Worm (Caenorhabditis elegans): ENCODE measurements around the gene Y17G9A.3.

Y17G9A.3 gene

DNA sequence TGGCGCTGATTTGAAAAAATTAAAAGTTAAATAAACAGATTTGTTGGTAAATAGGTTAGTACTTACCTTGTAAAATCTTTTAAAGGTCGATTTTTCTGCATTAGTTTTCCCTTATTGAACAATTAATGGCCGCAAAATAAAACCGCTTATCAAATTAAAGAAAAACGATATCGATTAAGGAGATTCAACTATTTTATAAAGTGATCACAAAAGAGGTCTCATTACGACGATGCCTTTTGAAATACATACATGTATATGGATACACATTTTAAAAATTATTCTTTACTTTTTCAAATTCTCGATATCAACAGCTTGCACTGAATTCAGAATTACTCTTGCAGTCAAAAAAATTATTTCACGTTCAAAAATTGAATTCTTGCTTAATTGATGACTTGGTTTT is at the start of gene Y17G9A.3:
Gene Y17G9A.3, minus strand, starts transcription at position 101 of the 400 bp plus-strand sequence.
- TF ChIP-seq unc-62 (GFP tag; optimal IDR thresholded peaks at IDR 0.05), result no peak

ce11 chrIV:4905645-4906135 is 47.2 kb upstream of the Y17G9A.3 start, which contains the start of gene T08B6.4:
Gene T08B6.4 (plus strand): TSS chrIV:4905695.
- no peak for TF ChIP-seq unc-62 (GFP tag; optimal IDR thresholded peaks at IDR 0.05)

DNA sequence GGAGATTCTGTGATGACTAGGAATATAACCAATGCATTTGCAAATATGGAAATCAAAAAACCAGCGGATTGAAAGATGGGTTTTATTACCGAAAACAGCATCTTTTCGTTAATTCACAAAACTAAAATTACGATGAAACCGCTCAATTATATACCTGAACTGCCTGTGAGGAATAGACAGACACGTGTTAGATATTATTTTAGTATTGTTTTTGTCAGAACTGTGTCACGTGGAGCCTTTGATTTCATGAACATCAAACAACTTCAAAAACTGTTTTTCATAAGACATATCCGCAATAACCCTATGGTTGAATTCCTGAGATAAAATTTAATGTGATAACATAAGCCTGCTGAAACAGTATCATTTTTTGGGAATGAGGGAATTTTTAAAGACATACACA is 45.5 kb upstream of the Y17G9A.3 start, which contains the start of gene str-161:
Gene str-161, minus strand, starts transcription at position 101 of the 400 bp plus-strand sequence.
- no peak for TF ChIP-seq unc-62 (GFP tag; optimal IDR thresholded peaks at IDR 0.05)

DNA sequence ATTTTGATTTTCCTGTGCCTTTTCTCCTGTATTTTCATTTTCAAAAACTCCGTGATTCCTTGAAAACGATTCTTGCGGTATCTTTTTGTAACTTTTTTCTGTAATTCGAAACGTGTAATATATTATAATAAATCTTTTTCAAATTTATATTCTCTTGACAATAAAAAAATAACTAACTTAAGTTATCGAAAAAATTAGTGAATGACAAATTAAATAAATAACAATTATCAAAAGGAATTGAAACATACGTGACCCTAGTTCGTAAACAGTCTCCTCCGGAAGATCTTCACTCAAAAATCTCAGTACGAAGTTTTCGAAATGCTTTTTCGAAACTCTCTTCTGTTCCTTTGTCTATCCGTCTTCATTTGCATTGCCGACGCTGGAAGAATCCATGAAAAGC is 32.1 kb upstream of the Y17G9A.3 start, which contains the start of gene T08B6.9:
Gene T08B6.9, plus strand, starts transcription at position 301 of the 400 bp plus-strand sequence.
- TF ChIP-seq unc-62 (GFP tag; optimal IDR thresholded peaks at IDR 0.05), result no peak

ce11 chrIV:4889613-4890012 is 31.1 kb upstream of the Y17G9A.3 start, which contains the start of gene sgnh-1:
Gene sgnh-1 (plus strand): TSS chrIV:4889913.
- no peak for TF ChIP-seq unc-62 (GFP tag; optimal IDR thresholded peaks at IDR 0.05)

DNA sequence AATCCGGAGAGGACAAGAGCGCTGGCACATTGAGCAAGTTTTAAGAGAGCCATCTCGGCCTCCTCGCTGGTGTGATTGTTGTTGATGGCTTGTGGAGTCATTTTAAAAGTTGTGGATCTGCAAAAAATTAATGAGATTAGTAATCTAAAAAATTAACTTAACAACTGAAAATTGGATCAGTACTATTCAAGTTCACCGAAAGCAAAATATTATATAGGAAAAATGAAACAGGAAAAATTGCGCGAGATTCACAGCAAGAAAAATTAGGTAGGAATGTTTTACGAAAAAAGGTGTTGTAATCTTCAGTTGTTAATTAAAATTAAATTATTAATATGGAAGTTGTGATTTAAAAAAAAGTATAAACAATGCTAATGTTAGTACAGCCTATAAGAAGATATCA is 28.8 kb upstream of the Y17G9A.3 start, which contains the start of gene T08B6.1:
Gene T08B6.1, minus strand, starts transcription at position 101 of the 400 bp plus-strand sequence.
- TF ChIP-seq unc-62 (GFP tag; optimal IDR thresholded peaks at IDR 0.05), result no peak

- TF ChIP-seq unc-62 (GFP tag; optimal IDR thresholded peaks at IDR 0.05), result no peak
These were observed 27.0 kb upstream of the Y17G9A.3 start for ce11 chrIV:4885435-4885834.

ce11 chrIV:4883984-4884383 is 25.5 kb upstream of the Y17G9A.3 start, which contains the start of gene str-166:
Gene str-166 (plus strand): TSS chrIV:4884284.
- TF ChIP-seq unc-62 (GFP tag; optimal IDR thresholded peaks at IDR 0.05), result no peak

DNA sequence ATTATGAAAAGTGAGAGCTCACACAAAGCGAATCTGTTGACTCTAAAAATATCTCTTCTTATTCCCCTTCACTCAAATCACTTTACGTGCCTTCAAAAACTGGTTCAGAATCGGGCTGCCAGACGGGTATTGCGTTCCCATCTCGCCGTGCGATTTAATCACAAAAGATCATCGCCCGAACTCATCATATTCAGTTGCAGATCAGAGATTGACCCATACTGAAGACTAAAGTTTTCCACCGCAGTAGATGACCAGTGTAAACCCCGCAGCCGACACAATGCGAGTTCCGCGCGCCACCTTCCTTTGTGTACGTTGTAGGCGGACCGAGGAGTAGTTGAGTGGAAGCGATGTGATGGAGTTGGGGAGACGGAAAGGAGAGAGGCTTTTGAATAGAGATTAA is 22.2 kb upstream of the Y17G9A.3 start:
- TF ChIP-seq unc-62 (GFP tag; optimal IDR thresholded peaks at IDR 0.05), result no peak

ce11 chrIV:4877102-4877501 is 18.6 kb upstream of the Y17G9A.3 start, which contains the start of gene str-170:
Gene str-170 (plus strand): TSS chrIV:4877402.
- no peak for TF ChIP-seq unc-62 (GFP tag; optimal IDR thresholded peaks at IDR 0.05)

- no peak for TF ChIP-seq unc-62 (GFP tag; optimal IDR thresholded peaks at IDR 0.05)
These were observed 16.1 kb upstream of the Y17G9A.3 start, which contains the start of gene str-174 for ce11 chrIV:4874603-4875002. Gene str-174 (minus strand): TSS chrIV:4874703.

DNA sequence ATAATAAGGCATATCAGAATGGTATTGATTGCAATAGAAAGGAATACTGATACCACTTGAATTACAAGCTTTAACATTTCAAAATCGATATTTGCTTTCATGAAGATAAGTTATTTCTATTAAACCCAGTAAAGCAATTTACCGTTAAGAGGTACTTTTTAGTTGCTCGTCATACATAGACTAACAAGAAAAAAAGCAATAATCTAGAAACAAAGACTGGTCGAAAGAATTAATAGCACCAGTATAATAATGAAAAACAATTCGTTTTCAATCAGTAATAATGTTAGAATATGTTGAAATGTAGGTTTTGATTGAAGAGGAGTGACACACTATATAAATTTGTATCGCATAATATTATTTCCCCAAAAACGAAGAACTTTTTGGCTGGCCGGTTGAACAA is 12.1 kb upstream of the Y17G9A.3 start, which contains the start of gene str-175:
Gene str-175, minus strand, starts transcription at position 101 of the 400 bp plus-strand sequence.
- TF ChIP-seq unc-62 (GFP tag; optimal IDR thresholded peaks at IDR 0.05), result no peak

DNA sequence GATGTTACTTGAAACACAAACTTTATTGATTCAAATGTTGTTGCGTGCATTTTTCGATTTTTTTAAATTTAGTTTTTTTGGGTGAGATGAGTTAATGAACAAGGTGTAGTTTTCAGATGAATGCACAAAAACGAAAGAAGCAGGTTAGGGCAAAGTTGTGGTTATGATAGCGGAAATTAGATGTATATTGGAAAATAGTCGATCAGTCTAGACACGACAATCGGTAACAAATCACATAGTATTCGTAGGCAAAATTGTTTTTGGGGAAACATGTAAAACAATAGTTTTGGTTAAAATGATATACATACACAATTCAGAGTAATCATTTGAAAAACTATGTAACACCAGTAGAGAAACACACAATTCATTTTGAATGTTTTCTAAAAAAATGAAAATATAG is 9.1 kb upstream of the Y17G9A.3 start, which contains the start of gene str-172:
Gene str-172, minus strand, starts transcription at position 101 of the 400 bp plus-strand sequence.
- TF ChIP-seq unc-62 (GFP tag; optimal IDR thresholded peaks at IDR 0.05), result no peak

DNA sequence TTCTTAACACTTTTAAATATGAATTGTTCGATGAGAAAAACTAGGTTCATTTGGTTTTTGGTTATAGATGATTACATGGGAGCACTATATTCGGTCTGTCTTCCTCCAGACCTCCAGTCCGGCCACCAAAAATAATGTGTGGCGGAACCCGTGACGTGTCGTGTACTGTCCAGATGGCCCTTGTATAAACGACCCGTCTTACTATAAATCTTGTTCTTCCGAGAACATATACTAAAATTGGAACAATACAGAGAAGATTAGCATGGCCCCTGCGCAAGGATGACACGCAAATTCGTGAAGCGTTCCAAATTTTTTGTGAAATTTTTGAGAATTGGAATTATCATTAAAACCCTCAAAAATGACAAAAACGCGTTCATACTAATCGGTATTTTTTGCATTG is 8.1 kb upstream of the Y17G9A.3 start:
- TF ChIP-seq unc-62 (GFP tag; optimal IDR thresholded peaks at IDR 0.05), result no peak

DNA sequence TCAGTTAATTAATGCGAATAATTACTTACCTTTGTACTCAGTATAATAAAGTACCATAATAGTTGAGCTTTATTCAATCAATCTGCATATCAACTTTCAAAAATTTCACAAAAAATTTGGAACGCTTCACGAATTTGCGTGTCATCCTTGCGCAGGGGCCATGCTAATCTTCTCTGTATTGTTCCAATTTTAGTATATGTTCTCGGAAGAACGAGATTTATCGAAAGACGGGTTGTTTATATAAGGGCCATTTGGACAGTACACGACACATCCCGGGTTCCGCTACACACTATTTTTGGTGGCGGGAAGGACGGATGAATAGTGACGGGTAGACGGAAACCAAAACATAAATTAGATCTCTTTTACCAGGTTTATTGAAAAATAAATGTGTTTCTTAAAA is 6.1 kb upstream of the Y17G9A.3 start:
- TF ChIP-seq unc-62 (GFP tag; optimal IDR thresholded peaks at IDR 0.05), result no peak

- TF ChIP-seq unc-62 (GFP tag; optimal IDR thresholded peaks at IDR 0.05), result no peak
These were observed 3.0 kb upstream of the Y17G9A.3 start, which contains the start of the genes Y17G9A.4 and str-173 for ce11 chrIV:4861449-4861848. Gene Y17G9A.4 (minus strand): TSS chrIV:4861549. Gene str-173 (plus strand): TSS chrIV:4861773.

- no peak for TF ChIP-seq unc-62 (GFP tag; optimal IDR thresholded peaks at IDR 0.05)
These were observed 2.3 kb downstream of the Y17G9A.3 start, which contains the start of gene Y17G9A.2 for ce11 chrIV:4856195-4856594. Gene Y17G9A.2 (minus strand): TSS chrIV:4856295.

Measured in whole organism, dauer.